Worm (Caenorhabditis elegans) whole organism, mixed stage, embryonic: ENCODE results near the gene F44B9.5.
"Not testable (repeated sequence)": the region's sequence is repeated elsewhere in the genome, so short reads cannot be mapped to it uniquely, and the experiment has no call there.

Experiments
- blmp-1 ChIP-seq: fragments of 150-350 bp; optimal IDR thresholded peaks from 2 replicates; lab custom pipeline; 2014; ENCODE audit warnings: missing biosample characterization, missing genetic modification characterization
- lin-32 ChIP-seq: fragments of 200-800 bp; sonication (Bioruptor generic); optimal IDR thresholded peaks from 2 replicates; lab custom pipeline; 2018; ENCODE audit warnings: mild to moderate bottlenecking, missing genetic modification characterization, missing compliant biosample characterization
- mab-5 ChIP-seq: fragments of 150-350 bp; optimal IDR thresholded peaks from 2 replicates; lab custom pipeline; 2014; ENCODE audit warnings: missing biosample characterization, missing genetic modification characterization

Gene F44B9.5

DNA sequence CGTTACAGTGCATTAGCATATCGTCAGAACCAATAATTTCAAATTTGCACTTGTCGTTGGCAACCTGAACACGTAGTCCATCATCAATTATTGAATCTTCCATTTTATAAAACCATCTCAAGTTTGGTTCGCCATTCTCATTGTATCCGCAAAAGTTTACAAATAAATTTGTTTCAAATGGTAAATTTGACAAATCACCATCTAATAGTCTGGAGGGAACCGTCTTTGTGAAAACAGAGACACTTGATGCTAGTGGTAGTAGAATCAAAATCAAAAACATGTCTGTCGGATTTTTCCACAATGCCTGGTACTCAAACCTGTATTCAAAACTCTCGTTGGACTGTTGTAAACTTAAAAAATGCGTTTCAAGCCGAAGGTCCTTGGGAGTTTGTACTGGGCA, 52.1 kb downstream of the F44B9.5 start, which contains the start of gene F54H12.2:
TSS of gene F54H12.2 (plus strand) at position 301 of the 400 bp plus-strand sequence.
- TF ChIP-seq blmp-1 (tag; lab: Kevin White, UChicago); lin-32; mab-5 (tag; lab: Kevin White, UChicago): not testable (repeated sequence)
- TF ChIP-seq, all 35 proteins: peak for 0; not testable (repeated sequence) for 35
